Worm (Caenorhabditis elegans) whole organism, late embryonic: ENCODE results near the gene ddl-1.

ENCODE experiments used
- C08G9.2 ChIP-seq: sonication (generic microtip); optimal IDR thresholded peaks from 2 replicates; lab custom pipeline; 2016; ENCODE audit warnings: mild to moderate bottlenecking, missing genetic modification characterization, moderate library complexity, missing compliant biosample characterization
- K02D7.2 ChIP-seq: sonication (generic microtip); optimal IDR thresholded peaks from 2 replicates; lab custom pipeline; 2017; ENCODE audit warnings: mild to moderate bottlenecking, missing genetic modification characterization, missing compliant biosample characterization
- Y22D7AL.16 ChIP-seq: sonication (generic microtip); optimal IDR thresholded peaks from 2 replicates; lab custom pipeline; 2016; ENCODE audit warnings: missing genetic modification characterization, missing compliant biosample characterization
- ahr-1 ChIP-seq: sonication (generic microtip); optimal IDR thresholded peaks from 2 replicates; lab custom pipeline; 2016; ENCODE audit warnings: missing genetic modification characterization, missing compliant biosample characterization
- ceh-19 ChIP-seq: fragments of 200-800 bp; sonication (Bioruptor generic); optimal IDR thresholded peaks from 2 replicates; lab custom pipeline; 2018; ENCODE audit warnings: mild to moderate bottlenecking, missing genetic modification characterization, missing compliant biosample characterization
- ceh-2 ChIP-seq: sonication (generic microtip); optimal IDR thresholded peaks from 2 replicates; lab custom pipeline; 2016; ENCODE audit warnings: missing genotype, missing genetic modification characterization, missing compliant biosample characterization
- ceh-24 ChIP-seq: sonication (generic microtip); optimal IDR thresholded peaks from 2 replicates; lab custom pipeline; 2016; ENCODE audit warnings: mild to moderate bottlenecking, missing genetic modification characterization, missing compliant biosample characterization
- ceh-30 ChIP-seq: fragments of 150-350 bp; optimal IDR thresholded peaks from 2 replicates; lab custom pipeline; 2014; ENCODE audit warnings: missing biosample characterization, missing genetic modification characterization
- ceh-31 ChIP-seq: sonication (generic microtip); optimal IDR thresholded peaks from 2 replicates; lab custom pipeline; 2016; ENCODE audit warnings: missing genetic modification characterization, missing compliant biosample characterization
- ceh-48 ChIP-seq: sonication (generic microtip); optimal IDR thresholded peaks from 2 replicates; lab custom pipeline; 2016; ENCODE audit warnings: missing genetic modification characterization, inconsistent platforms, missing compliant biosample characterization
- ceh-6 ChIP-seq: fragments of 200-800 bp; sonication (Bioruptor generic); optimal IDR thresholded peaks from 2 replicates; lab custom pipeline; 2018; ENCODE audit warnings: mild to moderate bottlenecking, missing genetic modification characterization, missing compliant biosample characterization
- ceh-9 ChIP-seq: sonication (generic microtip); optimal IDR thresholded peaks from 2 replicates; lab custom pipeline; 2016; ENCODE audit warnings: mild to moderate bottlenecking, missing genetic modification characterization, inconsistent platforms, missing compliant biosample characterization
- che-1 ChIP-seq: sonication (generic microtip); optimal IDR thresholded peaks from 2 replicates; lab custom pipeline; 2016; ENCODE audit warnings: mild to moderate bottlenecking, missing genetic modification characterization, missing compliant biosample characterization
- dmd-4 ChIP-seq: sonication (generic microtip); optimal IDR thresholded peaks from 2 replicates; lab custom pipeline; 2016; ENCODE audit warnings: borderline replicate concordance, missing genetic modification characterization, missing compliant biosample characterization
- dve-1 ChIP-seq: sonication (generic microtip); optimal IDR thresholded peaks from 2 replicates; lab custom pipeline; 2017; ENCODE audit warnings: antibody characterized with exemption, mild to moderate bottlenecking, missing genetic modification characterization, missing compliant biosample characterization
- elt-2 ChIP-seq: sonication (generic microtip); optimal IDR thresholded peaks from 2 replicates; lab custom pipeline; 2016; ENCODE audit warnings: missing genetic modification reagents, missing genetic modification characterization, missing compliant biosample characterization
- eyg-1 ChIP-seq: sonication (generic microtip); optimal IDR thresholded peaks from 2 replicates; lab custom pipeline; 2016; ENCODE audit warnings: missing genotype, missing genetic modification characterization, missing compliant biosample characterization
- hlh-6 ChIP-seq: sonication (generic microtip); optimal IDR thresholded peaks from 2 replicates; lab custom pipeline; 2016; ENCODE audit warnings: missing genotype, missing genetic modification characterization, missing compliant biosample characterization
- lim-6 ChIP-seq: sonication (generic microtip); optimal IDR thresholded peaks from 2 replicates; lab custom pipeline; 2016; ENCODE audit warnings: missing genetic modification characterization, missing compliant biosample characterization
- nfya-1 ChIP-seq: sonication (generic microtip); optimal IDR thresholded peaks from 2 replicates; lab custom pipeline; 2017; ENCODE audit warnings: missing genetic modification characterization, mild to moderate bottlenecking, missing compliant biosample characterization, antibody characterized with exemption, moderate library complexity
- npax-4 ChIP-seq: sonication (generic microtip); optimal IDR thresholded peaks from 2 replicates; lab custom pipeline; 2016; ENCODE audit warnings: missing genetic modification characterization, missing compliant biosample characterization
- odd-2 ChIP-seq: sonication (generic microtip); optimal IDR thresholded peaks from 2 replicates; lab custom pipeline; 2017; ENCODE audit warnings: antibody characterized with exemption, mild to moderate bottlenecking, missing genetic modification characterization, missing compliant biosample characterization
- pax-1 ChIP-seq: fragments of 150-350 bp; optimal IDR thresholded peaks from 2 replicates; lab custom pipeline; 2014; ENCODE audit warnings: missing biosample characterization, missing genetic modification characterization
- pha-2 ChIP-seq: sonication (generic microtip); optimal IDR thresholded peaks from 2 replicates; lab custom pipeline; 2017; ENCODE audit warnings: mild to moderate bottlenecking, missing genetic modification characterization, missing compliant biosample characterization
- pha-4 ChIP-seq: fragments of 150-350 bp; optimal IDR thresholded peaks from 2 replicates; lab custom pipeline; 2018; ENCODE audit warnings: missing biosample characterization, missing genetic modification reagents, missing genetic modification characterization
- pqm-1 ChIP-seq: sonication (generic microtip); optimal IDR thresholded peaks from 2 replicates; lab custom pipeline; 2016; ENCODE audit warnings: missing genetic modification characterization, missing compliant biosample characterization
- pros-1 ChIP-seq: fragments of 150-350 bp; optimal IDR thresholded peaks from 2 replicates; lab custom pipeline; 2014; ENCODE audit warnings: missing biosample characterization, missing genetic modification reagents, missing genetic modification characterization
- rnt-1 ChIP-seq: sonication (generic microtip); optimal IDR thresholded peaks from 2 replicates; lab custom pipeline; 2016; ENCODE audit warnings: missing genetic modification characterization, missing compliant biosample characterization
- sdc-2 ChIP-seq: sonication (generic microtip); optimal IDR thresholded peaks from 2 replicates; lab custom pipeline; 2016; ENCODE audit warnings: missing genotype, missing genetic modification characterization, missing compliant biosample characterization
- sox-4 ChIP-seq: sonication (generic microtip); optimal IDR thresholded peaks from 2 replicates; lab custom pipeline; 2017; ENCODE audit warnings: mild to moderate bottlenecking, missing genetic modification characterization, inconsistent platforms, missing compliant biosample characterization
- tbx-7 ChIP-seq: sonication (generic microtip); optimal IDR thresholded peaks from 2 replicates; lab custom pipeline; 2016; ENCODE audit warnings: missing genotype, missing genetic modification characterization, missing compliant biosample characterization
- ttx-3 ChIP-seq: sonication (generic microtip); optimal IDR thresholded peaks from 2 replicates; lab custom pipeline; 2016; ENCODE audit warnings: missing genetic modification reagents, missing genetic modification characterization, missing compliant biosample characterization
- unc-42 ChIP-seq: sonication (generic microtip); optimal IDR thresholded peaks from 2 replicates; lab custom pipeline; 2016; ENCODE audit warnings: missing genotype, missing genetic modification characterization, missing compliant biosample characterization
- unc-55 ChIP-seq: sonication (generic microtip); optimal IDR thresholded peaks from 2 replicates; lab custom pipeline; 2017; ENCODE audit warnings: missing biosample characterization, missing genetic modification reagents, missing genetic modification characterization
- unc-86 ChIP-seq: sonication (generic microtip); optimal IDR thresholded peaks from 2 replicates; lab custom pipeline; 2016; ENCODE audit warnings: missing genetic modification characterization, missing compliant biosample characterization
- zip-5 ChIP-seq: sonication (generic microtip); optimal IDR thresholded peaks from 2 replicates; lab custom pipeline; 2016; ENCODE audit warnings: missing genetic modification characterization, missing compliant biosample characterization

The ddl-1 gene

ce11 chrII:5648272-5648671 lies at the start of gene ddl-1:
Gene ddl-1, minus strand, starts transcription at chrII:5648372.
- TF ChIP-seq ceh-9 (tag; lab: Kevin White, UChicago), result no peak
- TF ChIP-seq eyg-1, result no peak
- TF ChIP-seq che-1 (tag; lab: Kevin White, UChicago), result no peak
- no peak for TF ChIP-seq tbx-7 (tag; lab: Kevin White, UChicago)
- TF ChIP-seq hlh-6 (tag; lab: Kevin White, UChicago), result no peak
- no peak for TF ChIP-seq ahr-1
- no peak for TF ChIP-seq ttx-3
- no peak for TF ChIP-seq zip-5 (tag; lab: Kevin White, UChicago)
- no peak for TF ChIP-seq ceh-19 (GFP tag; lab: Kevin White, UChicago)
- TF ChIP-seq pha-4 (tag; lab: Kevin White, UChicago), result no peak
- TF ChIP-seq ceh-24 (tag; lab: Kevin White, UChicago), result no peak
- no peak for TF ChIP-seq odd-2 (tag; lab: Kevin White, UChicago)
- TF ChIP-seq, all 69 proteins: peak for 0

ce11 chrII:5697338-5697737 lies 49.2 kb upstream of the ddl-1 start:
- no peak for TF ChIP-seq pqm-1 (tag; lab: Kevin White, UChicago)
- TF ChIP-seq pros-1 (tag; lab: Kevin White, UChicago), result no peak
- TF ChIP-seq unc-86 (tag; lab: Kevin White, UChicago), result no peak
- TF ChIP-seq Y22D7AL.16 (tag; lab: Kevin White, UChicago), result no peak
- no peak for TF ChIP-seq eyg-1
- TF ChIP-seq pax-1 (tag; lab: Kevin White, UChicago), result no peak
- TF ChIP-seq tbx-7 (tag; lab: Kevin White, UChicago), result no peak
- TF ChIP-seq ceh-2 (tag; lab: Kevin White, UChicago), result no peak
- TF ChIP-seq ceh-30 (tag; lab: Kevin White, UChicago), result no peak

ce11 chrII:5696218-5696617 lies 48.0 kb upstream of the ddl-1 start:
- TF ChIP-seq dve-1, result no peak
- no peak for TF ChIP-seq ceh-31
- TF ChIP-seq dmd-4 (tag; lab: Kevin White, UChicago), result no peak
- TF ChIP-seq elt-2 (tag; lab: Kevin White, UChicago), result no peak
- no peak for TF ChIP-seq Y22D7AL.16 (tag; lab: Kevin White, UChicago)
- no peak for TF ChIP-seq sox-4 (tag; lab: Kevin White, UChicago)
- TF ChIP-seq unc-55 (GFP tag; lab: Kevin White, UChicago), result no peak
- TF ChIP-seq che-1 (tag; lab: Kevin White, UChicago), result no peak
- TF ChIP-seq lim-6 (tag; lab: Kevin White, UChicago), result no peak
- TF ChIP-seq ceh-2 (tag; lab: Kevin White, UChicago), result no peak
- no peak for TF ChIP-seq pha-2 (tag; lab: Kevin White, UChicago)
- TF ChIP-seq C08G9.2 (tag; lab: Kevin White, UChicago), result no peak

- TF ChIP-seq K02D7.2 (tag; lab: Kevin White, UChicago), result no peak
- no peak for TF ChIP-seq C08G9.2 (tag; lab: Kevin White, UChicago)
- no peak for TF ChIP-seq dve-1
- no peak for TF ChIP-seq elt-2 (tag; lab: Kevin White, UChicago)
- no peak for TF ChIP-seq ahr-1
- TF ChIP-seq nfya-1 (tag; lab: Kevin White, UChicago), result no peak
- no peak for TF ChIP-seq pha-2 (tag; lab: Kevin White, UChicago)
- TF ChIP-seq tbx-7 (tag; lab: Kevin White, UChicago), result no peak
- TF ChIP-seq ceh-9 (tag; lab: Kevin White, UChicago), result no peak
- TF ChIP-seq unc-42 (tag; lab: Kevin White, UChicago), result no peak
- no peak for TF ChIP-seq hlh-6 (tag; lab: Kevin White, UChicago)
- no peak for TF ChIP-seq ceh-2 (tag; lab: Kevin White, UChicago)
- TF ChIP-seq rnt-1 (tag; lab: Kevin White, UChicago), result no peak
- no peak for TF ChIP-seq ceh-6
- TF ChIP-seq ceh-48 (tag; lab: Kevin White, UChicago), result no peak
- no peak for TF ChIP-seq dmd-4 (tag; lab: Kevin White, UChicago)
- no peak for TF ChIP-seq pqm-1 (tag; lab: Kevin White, UChicago)
- TF ChIP-seq npax-4 (tag; lab: Kevin White, UChicago), result no peak
- TF ChIP-seq sdc-2 (tag; lab: Kevin White, UChicago), result no peak
- TF ChIP-seq, all 69 proteins: peak for 0
These were observed 46.6 kb upstream of the ddl-1 start, which contains the start of gene C25H3.14 for ce11 chrII:5694798-5695197. Gene C25H3.14, plus strand, starts transcription at chrII:5695098.
